Fruit fly (Drosophila melanogaster) whole organism, embryonic: ENCODE data around the gene Glut1.

Source experiments
- Aef1 ChIP-seq: fragments of 200-800 bp; sonication (Bioruptor generic); IDR thresholded peaks from 3 replicates; pipeline ENCODE4 v1.3.6; 2022; ENCODE audit warnings: missing biosample characterization, missing genetic modification characterization
- Antp ChIP-seq: fragments of 200-800 bp; sonication (Bioruptor generic); optimal IDR thresholded peaks from 3 replicates; lab custom pipeline; 2016; ENCODE audit warnings: missing biosample characterization, missing genetic modification characterization
- CG12219 ChIP-seq: fragments of 200-800 bp; sonication (Bioruptor generic); optimal IDR thresholded peaks from 3 replicates; lab custom pipeline; 2018; ENCODE audit warnings: missing biosample characterization, mild to moderate bottlenecking, missing genetic modification characterization
- CG12659 ChIP-seq: fragments of 200-800 bp; sonication (Bioruptor generic); optimal IDR thresholded peaks from 3 replicates; lab custom pipeline; 2017; ENCODE audit warnings: mild to moderate bottlenecking, missing biosample characterization, missing genetic modification reagents, missing genetic modification characterization
- CG14710 ChIP-seq: fragments of 200-800 bp; sonication (Bioruptor generic); optimal IDR thresholded peaks from 3 replicates; lab custom pipeline; 2019; ENCODE audit warnings: missing biosample characterization, mild to moderate bottlenecking, missing genetic modification characterization, moderate library complexity
- CG1647 ChIP-seq: fragments of 200-800 bp; sonication (Bioruptor generic); optimal IDR thresholded peaks from 3 replicates; lab custom pipeline; 2016; ENCODE audit warnings: missing biosample characterization, missing genetic modification characterization
- CG16813 ChIP-seq: fragments of 200-800 bp; sonication (Bioruptor generic); IDR thresholded peaks from 3 replicates; pipeline ENCODE4 v1.3.6; 2022; ENCODE audit warnings: missing biosample characterization, missing genetic modification characterization; ENCODE audit not compliant: partially characterized antibody
- CG18764 ChIP-seq: fragments of 200-800 bp; sonication (Bioruptor generic); optimal IDR thresholded peaks from 3 replicates; lab custom pipeline; 2016; ENCODE audit warnings: missing biosample characterization, missing genetic modification characterization
- CG2678 ChIP-seq: fragments of 200-800 bp; sonication (Bioruptor generic); optimal IDR thresholded peaks from 3 replicates; lab custom pipeline; 2019; ENCODE audit warnings: missing biosample characterization, mild to moderate bottlenecking, missing genetic modification characterization, moderate library complexity
- CG3065 ChIP-seq: fragments of 200-800 bp; sonication (Bioruptor generic); optimal IDR thresholded peaks from 2 replicates; lab custom pipeline; 2016; ENCODE audit warnings: missing biosample characterization, missing genetic modification characterization
- CG43689 ChIP-seq: fragments of 200-800 bp; sonication (Bioruptor generic); IDR thresholded peaks from 2 replicates; pipeline ENCODE4 v1.3.6; 2022; ENCODE audit warnings: missing biosample characterization, missing genetic modification characterization
- CG5180 ChIP-seq: fragments of 200-800 bp; sonication (Bioruptor generic); optimal IDR thresholded peaks from 3 replicates; lab custom pipeline; 2017; ENCODE audit warnings: missing biosample characterization, missing genetic modification characterization, mild to moderate bottlenecking, moderate library complexity, missing genetic modification reagents
- CG5953 ChIP-seq: fragments of 200-800 bp; sonication (Bioruptor generic); IDR thresholded peaks from 2 replicates; pipeline ENCODE4 v1.3.6; 2022; ENCODE audit warnings: missing biosample characterization, missing genetic modification characterization
- CG6175 ChIP-seq: fragments of 200-800 bp; sonication (Bioruptor generic); IDR thresholded peaks from 3 replicates; pipeline ENCODE4 v1.3.6; 2022; ENCODE audit warnings: missing biosample characterization, missing genetic modification characterization
- CG6272 ChIP-seq: fragments of 200-800 bp; sonication (Bioruptor generic); IDR thresholded peaks from 2 replicates; pipeline ENCODE4 v1.3.6; 2022; ENCODE audit warnings: missing biosample characterization, missing genetic modification characterization
- CG7786 ChIP-seq: fragments of 200-800 bp; sonication (Bioruptor generic); optimal IDR thresholded peaks from 2 replicates; lab custom pipeline; 2016; ENCODE audit warnings: missing biosample characterization, missing genetic modification characterization
- CG8089 ChIP-seq: fragments of 200-800 bp; sonication (Bioruptor generic); optimal IDR thresholded peaks from 3 replicates; lab custom pipeline; 2016; ENCODE audit warnings: missing biosample characterization, missing genetic modification characterization
- CG8281 ChIP-seq: fragments of 200-800 bp; sonication (Bioruptor generic); optimal IDR thresholded peaks from 2 replicates; lab custom pipeline; 2018; ENCODE audit warnings: missing biosample characterization, mild to moderate bottlenecking, missing genetic modification characterization, moderate library complexity
- CG8359 ChIP-seq: fragments of 200-800 bp; sonication (Bioruptor generic); optimal IDR thresholded peaks from 2 replicates; lab custom pipeline; 2017; ENCODE audit warnings: missing biosample characterization, mild to moderate bottlenecking, missing genetic modification characterization, borderline replicate concordance
- CTCF ChIP-seq: fragments of 200-800 bp; sonication (Bioruptor generic); optimal IDR thresholded peaks from 2 replicates; lab custom pipeline; 2017; ENCODE audit warnings: missing biosample characterization, mild to moderate bottlenecking, missing genetic modification characterization, moderate library complexity
- Dbx ChIP-seq: fragments of 200-800 bp; sonication (Bioruptor generic); IDR thresholded peaks from 3 replicates; pipeline ENCODE4 v1.3.6; 2022; ENCODE audit warnings: missing biosample characterization, missing genetic modification characterization
- Deaf1 ChIP-seq: fragments of 200-800 bp; optimal IDR thresholded peaks from 3 replicates; lab custom pipeline; 2019; ENCODE audit warnings: missing biosample characterization, mild to moderate bottlenecking, missing genetic modification characterization, moderate library complexity
- Ets65A ChIP-seq: fragments of 200-800 bp; sonication (Bioruptor generic); peaks from one replicate; lab custom pipeline; 2016; ENCODE audit warnings: missing biosample characterization, missing genetic modification characterization
- Fer2 ChIP-seq: fragments of 200-800 bp; sonication (Bioruptor generic); optimal IDR thresholded peaks from 2 replicates; lab custom pipeline; 2018; ENCODE audit warnings: missing biosample characterization, mild to moderate bottlenecking, missing genetic modification characterization, moderate library complexity
- HLH4C ChIP-seq: fragments of 200-800 bp; sonication (Bioruptor generic); IDR thresholded peaks from 3 replicates; pipeline ENCODE4 v1.3.6; 2022; ENCODE audit warnings: missing biosample characterization, missing genetic modification characterization; ENCODE audit not compliant: partially characterized antibody
- Hey ChIP-seq: fragments of 200-800 bp; sonication (Bioruptor generic); optimal IDR thresholded peaks from 3 replicates; lab custom pipeline; 2018; ENCODE audit warnings: missing biosample characterization, mild to moderate bottlenecking, missing genetic modification characterization
- Hr78 ChIP-seq, 2 experiments: fragments of 200-800 bp in 1 of 2; fragments of >200 bp in 1 of 2; sonication (Bioruptor generic) in 1 of 2; optimal IDR thresholded peaks; 2 replicates each; lab custom pipeline; 2017 to 2019; ENCODE audit warnings: missing biosample characterization in 2 of 2, missing genetic modification characterization in 2 of 2, mild to moderate bottlenecking in 1 of 2, moderate library complexity in 1 of 2
- Hsf ChIP-seq: fragments of 200-800 bp; sonication (Bioruptor generic); optimal IDR thresholded peaks from 3 replicates; lab custom pipeline; 2016; ENCODE audit warnings: missing biosample characterization, missing genetic modification characterization
- Lim3 ChIP-seq: fragments of 200-800 bp; sonication (Bioruptor generic); IDR thresholded peaks from 2 replicates; pipeline ENCODE4 v1.3.6; 2022; ENCODE audit warnings: missing biosample characterization, missing genetic modification characterization
- Mes4 ChIP-seq: fragments of 200-800 bp; sonication (Bioruptor generic); optimal IDR thresholded peaks from 2 replicates; lab custom pipeline; 2016; ENCODE audit warnings: missing biosample characterization, missing genetic modification characterization
- Oli ChIP-seq: fragments of 200-800 bp; sonication (Bioruptor generic); optimal IDR thresholded peaks from 2 replicates; lab custom pipeline; 2018; ENCODE audit warnings: missing biosample characterization, mild to moderate bottlenecking, missing genetic modification characterization, moderate library complexity
- Xrp1 ChIP-seq: fragments of 200-800 bp; sonication (Bioruptor generic); IDR thresholded peaks from 2 replicates; pipeline ENCODE4 v1.3.6; 2022; ENCODE audit warnings: missing biosample characterization, missing genetic modification characterization
- ap ChIP-seq: fragments of 200-800 bp; sonication (Bioruptor generic); IDR thresholded peaks from 2 replicates; pipeline ENCODE4 v1.3.6; 2022; ENCODE audit warnings: missing biosample characterization, missing genetic modification characterization
- ato ChIP-seq: fragments of 200-800 bp; sonication (Bioruptor generic); IDR thresholded peaks from 2 replicates; pipeline ENCODE4 v1.3.6; 2022; ENCODE audit warnings: missing biosample characterization, missing genetic modification characterization; ENCODE audit not compliant: partially characterized antibody
- da ChIP-seq: fragments of 200-800 bp; sonication (Bioruptor generic); optimal IDR thresholded peaks from 2 replicates; lab custom pipeline; 2016; ENCODE audit warnings: missing biosample characterization, missing genetic modification characterization
- dan ChIP-seq: fragments of 200-800 bp; sonication (Bioruptor generic); IDR thresholded peaks from 2 replicates; pipeline ENCODE4 v1.3.6; 2022; ENCODE audit warnings: missing biosample characterization, missing genetic modification characterization
- danr ChIP-seq: fragments of 200-800 bp; sonication (Bioruptor generic); IDR thresholded peaks from 2 replicates; pipeline ENCODE4 v1.3.6; 2022; ENCODE audit warnings: missing biosample characterization, missing genetic modification characterization
- en ChIP-seq: fragments of 200-800 bp; sonication (Bioruptor generic); optimal IDR thresholded peaks from 2 replicates; lab custom pipeline; 2016; ENCODE audit warnings: missing biosample characterization, missing genetic modification characterization
- exex ChIP-seq: fragments of 200-800 bp; sonication (Bioruptor generic); optimal IDR thresholded peaks from 4 replicates; lab custom pipeline; 2018; ENCODE audit warnings: missing biosample characterization, mild to moderate bottlenecking, missing genetic modification characterization, moderate library complexity
- fru ChIP-seq: fragments of >200 bp; optimal IDR thresholded peaks from 2 replicates; lab custom pipeline; 2017
- gro ChIP-seq: fragments of 200-800 bp; sonication (Bioruptor generic); optimal IDR thresholded peaks from 2 replicates; lab custom pipeline; 2016; ENCODE audit warnings: missing biosample characterization, missing genetic modification characterization
- gsb-n ChIP-seq: fragments of 200-800 bp; sonication (Bioruptor generic); optimal IDR thresholded peaks from 3 replicates; lab custom pipeline; 2018; ENCODE audit warnings: missing biosample characterization, mild to moderate bottlenecking, missing genetic modification characterization
- hb ChIP-seq: fragments of 200-800 bp; sonication (Bioruptor generic); IDR thresholded peaks from 3 replicates; pipeline ENCODE4 v1.3.6; 2022; ENCODE audit warnings: missing biosample characterization, missing genetic modification characterization; ENCODE audit not compliant: partially characterized antibody
- luna ChIP-seq: fragments of 200-800 bp; sonication (Bioruptor generic); optimal IDR thresholded peaks from 2 replicates; lab custom pipeline; 2016; ENCODE audit warnings: missing biosample characterization, missing genetic modification characterization
- pros ChIP-seq: fragments of 200-800 bp; sonication (Bioruptor generic); optimal IDR thresholded peaks from 3 replicates; lab custom pipeline; 2019; ENCODE audit warnings: missing biosample characterization, mild to moderate bottlenecking, missing genetic modification characterization, moderate library complexity
- so ChIP-seq: fragments of 200-800 bp; sonication (Bioruptor generic); IDR thresholded peaks from 3 replicates; pipeline ENCODE4 v1.3.6; 2022; ENCODE audit warnings: missing biosample characterization, missing genetic modification characterization
- stwl ChIP-seq: fragments of 200-800 bp; sonication (Bioruptor generic); optimal IDR thresholded peaks from 3 replicates; lab custom pipeline; 2018; ENCODE audit warnings: missing biosample characterization, mild to moderate bottlenecking, missing genetic modification characterization, moderate library complexity
- tup ChIP-seq: fragments of 200-800 bp; sonication (Bioruptor generic); optimal IDR thresholded peaks from 2 replicates; lab custom pipeline; 2016; ENCODE audit warnings: missing biosample characterization, mild to moderate bottlenecking, missing genetic modification characterization, moderate library complexity
- twi ChIP-seq: fragments of 200-800 bp; optimal IDR thresholded peaks from 2 replicates; lab custom pipeline; 2019; ENCODE audit warnings: missing biosample characterization, mild to moderate bottlenecking, missing genetic modification characterization, moderate library complexity
- unpg ChIP-seq: fragments of 200-800 bp; sonication (Bioruptor generic); optimal IDR thresholded peaks from 3 replicates; lab custom pipeline; 2018; ENCODE audit warnings: missing biosample characterization, mild to moderate bottlenecking, missing genetic modification characterization, moderate library complexity
- usp ChIP-seq: fragments of >200 bp; optimal IDR thresholded peaks from 2 replicates; lab custom pipeline; 2017; ENCODE audit warnings: missing biosample characterization, missing genetic modification characterization

The Glut1 gene

DNA sequence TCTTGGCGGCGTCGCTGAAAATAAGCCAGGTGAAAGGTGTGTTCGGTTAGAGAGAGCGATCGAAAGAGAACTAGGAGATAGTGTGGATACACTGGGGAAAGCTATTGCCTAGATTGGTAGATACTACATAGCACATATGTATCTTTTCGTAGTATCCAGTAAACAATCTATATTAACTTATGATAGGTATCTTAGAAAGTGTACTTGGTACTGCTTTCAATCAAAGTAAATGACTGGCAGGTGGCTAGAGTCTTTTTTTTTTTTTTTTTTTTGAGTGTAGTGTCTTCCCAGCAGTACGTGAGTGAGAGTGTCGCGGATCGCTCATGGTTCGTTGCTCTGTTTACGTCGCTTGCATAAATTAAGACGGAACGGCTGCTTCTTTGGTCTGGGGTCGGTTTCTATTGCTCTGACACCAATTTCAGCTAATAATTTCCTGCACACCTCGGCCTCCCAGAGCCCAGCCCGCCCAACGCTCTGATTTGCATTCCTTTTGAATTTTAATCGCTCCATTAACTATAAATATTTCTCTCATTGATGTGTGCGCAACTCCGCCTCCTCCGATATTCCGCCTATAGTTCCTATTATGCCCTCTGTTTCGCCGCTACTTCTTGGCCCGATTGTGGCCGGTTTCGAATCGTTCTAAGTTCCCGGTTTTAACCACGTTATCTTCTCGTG, 115.9 kb downstream of the Glut1 start (continued):
- TF ChIP-seq Dbx (no peak), CG2678 (tag; lab: Kevin White, UChicago) (peak; percentile 80), pros (GFP tag; lab: Kevin White, UChicago) (no peak), Lim3 (no peak), CG3065 (GFP tag; lab: Kevin White, UChicago) (no peak), ato (no peak), CTCF (GFP tag; lab: Kevin White, UChicago) (peak; percentile 31), gro (no peak), twi (no peak), CG12659 (GFP tag; lab: Kevin White, UChicago) (no peak), CG6175 (GFP tag; lab: Robert Waterston, UW) (no peak), Mes4 (GFP tag; lab: Kevin White, UChicago) (peak; percentile 53), Hr78 (GFP tag; optimal IDR thresholded peaks at IDR 0.05; lab: Kevin White, UChicago) (no peak), fru (lab: Kevin White, UChicago) (no peak), Deaf1 (tag; lab: Kevin White, UChicago) (no peak), stwl (tag; lab: Kevin White, UChicago) (no peak), CG8281 (tag; lab: Kevin White, UChicago) (peak; percentile 13), Fer2 (tag; lab: Kevin White, UChicago) (no peak), CG7786 (GFP tag; lab: Kevin White, UChicago) (no peak), CG18764 (GFP tag; lab: Kevin White, UChicago) (peak; percentile 42), usp (GFP tag; lab: Kevin White, UChicago) (no peak), CG16813 (GFP tag; lab: Robert Waterston, UW) (no peak), CG1647 (GFP tag; lab: Kevin White, UChicago) (no peak), CG5953 (GFP tag; lab: Robert Waterston, UW) (peak; percentile 49; the same call in 1 of the 2 replicates), da (GFP tag; lab: Kevin White, UChicago) (no peak), Hey (no peak), Aef1 (GFP tag; lab: Robert Waterston, UW) (no peak), CG43689 (GFP tag; lab: Robert Waterston, UW) (no peak), Ets65A (GFP tag; lab: Kevin White, UChicago) (peak; percentile 6), exex (tag; lab: Kevin White, UChicago) (no peak), tup (GFP tag; lab: Kevin White, UChicago) (no peak), so (no peak), CG6272 (GFP tag; lab: Robert Waterston, UW) (0 out of 2 replicates have a peak, but pooled peaks have one; percentile 36), danr (GFP tag; lab: Robert Waterston, UW) (no peak), en (GFP tag; lab: Kevin White, UChicago) (peak; percentile 44), Antp (GFP tag; lab: Kevin White, UChicago) (peak; percentile 55), ap (GFP tag; lab: Robert Waterston, UW) (peak; percentile 49; the same call in 1 of the 2 replicates), luna (no peak), CG8359 (GFP tag; lab: Kevin White, UChicago) (no peak), HLH4C (GFP tag; lab: Robert Waterston, UW) (no peak), gsb-n (tag; lab: Kevin White, UChicago) (peak; percentile 72), hb (GFP tag; lab: Robert Waterston, UW) (no peak), Oli (tag; lab: Kevin White, UChicago) (peak; percentile 65), CG8089 (GFP tag; lab: Kevin White, UChicago) (peak; percentile 39), Hsf (peak; percentile 36), CG5180 (GFP tag; lab: Kevin White, UChicago) (peak; percentile 43), unpg (peak; percentile 70), dan (GFP tag; lab: Robert Waterston, UW) (no peak), CG14710 (peak; percentile 71), CG12219 (GFP tag; lab: Kevin White, UChicago) (peak; percentile 26), Xrp1 (GFP tag; lab: Robert Waterston, UW) (peak; percentile 83)
